Worm (Caenorhabditis elegans) whole organism, L3 larva: ENCODE data around the gene vdac-1.

ENCODE experiments used
- R02D3.7 ChIP-seq: fragments of 150-350 bp; optimal IDR thresholded peaks from 2 replicates; lab custom pipeline; 2014; ENCODE audit warnings: missing biosample characterization, missing genetic modification characterization
- ZK546.5 ChIP-seq: sonication (generic microtip); optimal IDR thresholded peaks from 2 replicates; lab custom pipeline; 2017; ENCODE audit warnings: missing biosample characterization, missing genetic modification characterization
- aly-2 ChIP-seq: fragments of 150-350 bp; optimal IDR thresholded peaks from 2 replicates; lab custom pipeline; 2014; ENCODE audit warnings: missing biosample characterization, missing genetic modification characterization
- ama-1 ChIP-seq: fragments of 150-350 bp; optimal IDR thresholded peaks from 2 replicates; lab custom pipeline; 2018
- ceh-16 ChIP-seq: sonication (generic microtip); optimal IDR thresholded peaks from 2 replicates; lab custom pipeline; 2017; ENCODE audit warnings: missing biosample characterization, missing genetic modification characterization
- ceh-9 ChIP-seq: sonication (generic microtip); optimal IDR thresholded peaks from 2 replicates; lab custom pipeline; 2018; ENCODE audit warnings: missing biosample characterization, missing genetic modification characterization
- daf-12 ChIP-seq: fragments of 150-350 bp; optimal IDR thresholded peaks from 2 replicates; lab custom pipeline; 2014; ENCODE audit warnings: missing biosample characterization, missing genetic modification reagents, missing genetic modification characterization
- egl-27 ChIP-seq: sonication (generic microtip); optimal IDR thresholded peaks from 4 replicates; lab custom pipeline; 2017; ENCODE audit warnings: missing biosample characterization, missing genetic modification reagents, missing genetic modification characterization
- egl-5 ChIP-seq: fragments of 150-350 bp; optimal IDR thresholded peaks from 2 replicates; lab custom pipeline; 2017; ENCODE audit warnings: missing biosample characterization, missing genetic modification reagents, missing genetic modification characterization, inconsistent platforms
- elt-1 ChIP-seq: fragments of 150-350 bp; optimal IDR thresholded peaks from 2 replicates; lab custom pipeline; 2014; ENCODE audit warnings: missing biosample characterization, missing genetic modification characterization
- elt-2 ChIP-seq: sonication (generic microtip); optimal IDR thresholded peaks from 2 replicates; lab custom pipeline; 2016; ENCODE audit warnings: missing genetic modification reagents, mild to moderate bottlenecking, missing genetic modification characterization, missing compliant biosample characterization
- fkh-10 ChIP-seq: sonication (generic microtip); optimal IDR thresholded peaks from 2 replicates; lab custom pipeline; 2017; ENCODE audit warnings: missing biosample characterization, missing genetic modification reagents, missing genetic modification characterization
- fkh-2 ChIP-seq: fragments of 150-350 bp; optimal IDR thresholded peaks from 2 replicates; lab custom pipeline; 2014; ENCODE audit warnings: missing biosample characterization, missing genetic modification reagents, missing genetic modification characterization
- fos-1 ChIP-seq: fragments of 150-350 bp; optimal IDR thresholded peaks from 2 replicates; lab custom pipeline; 2014; ENCODE audit warnings: missing biosample characterization, missing genetic modification characterization
- lin-15B ChIP-seq: fragments of 150-350 bp; optimal IDR thresholded peaks from 2 replicates; lab custom pipeline; 2014; ENCODE audit warnings: missing biosample characterization, missing genetic modification characterization
- lin-39 ChIP-seq: fragments of 150-350 bp; optimal IDR thresholded peaks from 2 replicates; lab custom pipeline; 2018; ENCODE audit warnings: missing biosample characterization, missing genetic modification reagents, missing genetic modification characterization
- lsy-12 ChIP-seq: sonication (generic microtip); optimal IDR thresholded peaks from 2 replicates; lab custom pipeline; 2016; ENCODE audit warnings: mild to moderate bottlenecking, missing genetic modification characterization, missing compliant biosample characterization
- mdl-1 ChIP-seq: fragments of 150-350 bp; optimal IDR thresholded peaks from 2 replicates; lab custom pipeline; 2014; ENCODE audit warnings: missing biosample characterization, missing genetic modification characterization
- mml-1 ChIP-seq: fragments of 150-350 bp; sonication (generic microtip); optimal IDR thresholded peaks from 3 replicates; lab custom pipeline; 2014; ENCODE audit warnings: missing biosample characterization, missing genetic modification characterization
- nfya-1 ChIP-seq: sonication (generic microtip); optimal IDR thresholded peaks from 2 replicates; lab custom pipeline; 2017; ENCODE audit warnings: missing genetic modification characterization, mild to moderate bottlenecking, missing compliant biosample characterization, antibody characterized with exemption, moderate library complexity; ENCODE audit not compliant: insufficient read depth
- nhr-23 ChIP-seq: fragments of 150-350 bp; optimal IDR thresholded peaks from 2 replicates; lab custom pipeline; 2014; ENCODE audit warnings: missing biosample characterization, missing genetic modification reagents, missing genetic modification characterization
- nhr-237 ChIP-seq: fragments of 150-350 bp; optimal IDR thresholded peaks from 2 replicates; lab custom pipeline; 2014; ENCODE audit warnings: missing biosample characterization, missing genetic modification characterization
- nhr-25 ChIP-seq: sonication (generic microtip); optimal IDR thresholded peaks from 2 replicates; lab custom pipeline; 2017; ENCODE audit warnings: missing biosample characterization, missing genetic modification characterization
- nhr-43 ChIP-seq: sonication (generic microtip); optimal IDR thresholded peaks from 2 replicates; lab custom pipeline; 2016; ENCODE audit warnings: mild to moderate bottlenecking, missing genetic modification characterization, missing compliant biosample characterization; ENCODE audit not compliant: poor library complexity, severe bottlenecking
- nhr-76 ChIP-seq: fragments of 150-350 bp; sonication (generic microtip); optimal IDR thresholded peaks from 5 replicates; lab custom pipeline; 2014; ENCODE audit warnings: missing biosample characterization, missing genetic modification characterization
- nhr-77 ChIP-seq: fragments of 150-350 bp; optimal IDR thresholded peaks from 2 replicates; lab custom pipeline; 2014; ENCODE audit warnings: missing biosample characterization, missing genetic modification characterization
- pha-4 ChIP-seq: fragments of 150-350 bp; optimal IDR thresholded peaks from 2 replicates; lab custom pipeline; 2014; ENCODE audit warnings: missing biosample characterization, missing genetic modification reagents, missing genetic modification characterization
- pqm-1 ChIP-seq: fragments of 150-350 bp; optimal IDR thresholded peaks from 2 replicates; lab custom pipeline; 2017; ENCODE audit warnings: missing biosample characterization, missing genetic modification characterization, inconsistent platforms
- sea-2 ChIP-seq: fragments of 150-350 bp; sonication (generic microtip); optimal IDR thresholded peaks from 4 replicates; lab custom pipeline; 2014; ENCODE audit warnings: missing biosample characterization, missing genetic modification reagents, missing genetic modification characterization
- skn-1 ChIP-seq: fragments of 150-350 bp; optimal IDR thresholded peaks from 2 replicates; lab custom pipeline; 2014; ENCODE audit warnings: missing biosample characterization, missing genetic modification characterization
- snpc-4 ChIP-seq: fragments of 150-350 bp; optimal IDR thresholded peaks from 2 replicates; lab custom pipeline; 2014; ENCODE audit warnings: missing biosample characterization, missing genetic modification characterization
- unc-39 ChIP-seq: sonication (generic microtip); optimal IDR thresholded peaks from 4 replicates; lab custom pipeline; 2017; ENCODE audit warnings: missing biosample characterization, missing genetic modification characterization
- zag-1 ChIP-seq: fragments of 150-350 bp; optimal IDR thresholded peaks from 2 replicates; lab custom pipeline; 2014; ENCODE audit warnings: missing biosample characterization, missing genetic modification characterization
- ztf-11 ChIP-seq: fragments of 150-350 bp; optimal IDR thresholded peaks from 2 replicates; lab custom pipeline; 2014; ENCODE audit warnings: missing biosample characterization, missing genetic modification characterization

vdac-1 gene

ce11 chrIV:7510829-7511228 is 3.1 kb upstream of the vdac-1 start:
- peak; percentile 18 for TF ChIP-seq lin-15B (tag; lab: Kevin White, UChicago)
- no peak for TF ChIP-seq egl-5 (tag; lab: Kevin White, UChicago)
- no peak for TF ChIP-seq skn-1 (tag; lab: Kevin White, UChicago)
- TF ChIP-seq zag-1 (tag; lab: Kevin White, UChicago) = no peak
- TF ChIP-seq nfya-1 = peak; percentile 96
- no peak for TF ChIP-seq ceh-9
- no peak for TF ChIP-seq fkh-2

- TF ChIP-seq pha-4 (tag; lab: Kevin White, UChicago) (peak; percentile 61), ZK546.5 (tag; lab: Kevin White, UChicago) (no peak)
These were observed 1.2 kb upstream of the vdac-1 start for ce11 chrIV:7508850-7509249.

ce11 chrIV:7507305-7507704 is 386 bp downstream of the vdac-1 start:
- no peak for TF ChIP-seq fkh-2
- peak; percentile 29 for TF ChIP-seq nhr-23 (tag; lab: Kevin White, UChicago)
- peak; percentile 23 for TF ChIP-seq lin-15B (tag; lab: Kevin White, UChicago)
- TF ChIP-seq elt-1 (tag; lab: Kevin White, UChicago) = no peak
- peak; percentile 33 for TF ChIP-seq nhr-25 (tag; lab: Kevin White, UChicago)
- peak; percentile 83 for TF ChIP-seq ama-1 (lab: Kevin White, UChicago)
- peak; percentile 66 for TF ChIP-seq pha-4 (tag; lab: Kevin White, UChicago)
- TF ChIP-seq nhr-43 (tag; lab: Kevin White, UChicago) = peak; percentile 52
- TF ChIP-seq elt-2 (tag; lab: Kevin White, UChicago) = peak; percentile 37

- TF ChIP-seq pqm-1 (tag; lab: Kevin White, UChicago) (no peak), sea-2 (no peak), nfya-1 (no peak), fkh-10 (GFP tag; lab: Kevin White, UChicago) (no peak), egl-27 (tag; lab: Kevin White, UChicago) (no peak), daf-12 (no peak), ceh-16 (no peak), zag-1 (tag; lab: Kevin White, UChicago) (no peak), nhr-76 (tag; lab: Kevin White, UChicago) (no peak), nhr-237 (tag; lab: Kevin White, UChicago) (no peak), egl-5 (tag; lab: Kevin White, UChicago) (no peak), snpc-4 (no peak), ceh-9 (no peak), nhr-25 (tag; lab: Kevin White, UChicago) (no peak), elt-1 (tag; lab: Kevin White, UChicago) (no peak), unc-39 (no peak), nhr-77 (no peak), R02D3.7 (tag; lab: Kevin White, UChicago) (no peak), elt-2 (tag; lab: Kevin White, UChicago) (no peak)
These were observed 980 bp downstream of the vdac-1 start for ce11 chrIV:7506711-7507110.

ce11 chrIV:7505866-7506488 is 1.7 kb downstream of the vdac-1 start:
- TF ChIP-seq ztf-11 = no peak
- no peak for TF ChIP-seq fos-1
- TF ChIP-seq ZK546.5 (tag; lab: Kevin White, UChicago) = no peak
- peak; percentile 95 for TF ChIP-seq ama-1 (lab: Kevin White, UChicago)
- peak; percentile 54 for TF ChIP-seq nhr-43 (tag; lab: Kevin White, UChicago)
- peak; percentile 65 for TF ChIP-seq pha-4 (tag; lab: Kevin White, UChicago)
- TF ChIP-seq nhr-237 (tag; lab: Kevin White, UChicago) = no peak
- TF ChIP-seq mdl-1 (tag; lab: Kevin White, UChicago) = no peak
- TF ChIP-seq lin-39 (tag; lab: Kevin White, UChicago) = peak; percentile 25
- TF ChIP-seq lsy-12 (tag; lab: Kevin White, UChicago) = peak; percentile 48
- TF ChIP-seq pqm-1 (tag; lab: Kevin White, UChicago) = peak; percentile 4
- peak; percentile 44 for TF ChIP-seq aly-2 (tag; lab: Kevin White, UChicago)
- TF ChIP-seq R02D3.7 (tag; lab: Kevin White, UChicago) = peak; percentile 30
- peak; percentile 38 for TF ChIP-seq elt-2 (tag; lab: Kevin White, UChicago)
- no peak for TF ChIP-seq mml-1
